Worm (Caenorhabditis elegans) whole organism, L2 larva: ENCODE results near the gene natc-2.

Experiments
- ceh-16 ChIP-seq: fragments of 150-350 bp; optimal IDR thresholded peaks from 2 replicates; lab custom pipeline; 2014; ENCODE audit warnings: missing biosample characterization, missing genetic modification characterization
- egl-27 ChIP-seq: sonication (generic microtip); optimal IDR thresholded peaks from 3 replicates; lab custom pipeline; 2017; ENCODE audit warnings: missing biosample characterization, missing genetic modification reagents, missing genetic modification characterization
- fos-1 ChIP-seq: fragments of 150-350 bp; optimal IDR thresholded peaks from 2 replicates; lab custom pipeline; 2014; ENCODE audit warnings: missing biosample characterization, missing genetic modification characterization
- unc-62 ChIP-seq: fragments of 150-350 bp; optimal IDR thresholded peaks from 2 replicates; lab custom pipeline; 2014; ENCODE audit warnings: missing biosample characterization, missing genetic modification reagents, missing genetic modification characterization
- zag-1 ChIP-seq: fragments of 150-350 bp; optimal IDR thresholded peaks from 2 replicates; lab custom pipeline; 2014; ENCODE audit warnings: missing biosample characterization, missing genetic modification characterization

DNA sequence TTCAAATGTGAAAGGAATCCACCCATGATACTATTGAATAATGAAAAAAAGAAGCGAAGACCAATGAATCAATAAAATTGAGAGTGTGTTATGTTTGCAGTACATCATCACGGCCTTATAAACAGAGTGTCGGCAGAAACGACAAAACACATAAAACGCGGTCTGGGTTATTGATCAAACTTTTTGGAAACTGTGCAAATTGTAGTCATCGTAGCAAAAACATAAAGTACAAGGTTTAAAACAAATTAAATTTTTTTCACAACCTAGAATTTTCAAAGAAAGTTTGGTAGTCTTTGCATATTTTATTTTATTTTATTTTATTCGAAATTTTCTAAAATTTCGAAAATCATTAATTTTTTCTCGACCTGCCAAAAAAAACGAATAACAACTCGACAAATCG, 30.8 kb upstream of the natc-2 start, which contains the start of gene cest-35.1:
- TF ChIP-seq zag-1 (tag; lab: Kevin White, UChicago) (no peak), egl-27 (no peak), unc-62 (GFP tag; lab: Kevin White, UChicago) (no peak), ceh-16 (tag; lab: Kevin White, UChicago) (no peak), fos-1 (tag; lab: Kevin White, UChicago) (no peak)
